Worm (Caenorhabditis elegans): ENCODE results near the gene F42F12.11.

The F42F12.11 gene

ce11 chrX:12362951-12363486 is 16.2 kb downstream of the F42F12.11 start (continued):
- TF ChIP-seq dve-1 (tag; optimal IDR thresholded peaks at IDR 0.05; ENCODE audit: insufficient read depth): peak; percentile 100
- TF ChIP-seq unc-39 (tag; optimal IDR thresholded peaks at IDR 0.05): peak; percentile 38
- TF ChIP-seq ceh-28 (tag; optimal IDR thresholded peaks at IDR 0.05): peak; percentile 98
- peak; percentile 83 for TF ChIP-seq mxl-2 (GFP tag; conservative IDR thresholded peaks at IDR 0.05)
- TF ChIP-seq snpc-1.2 (GFP tag; IDR thresholded peaks at IDR 0.05): no peak
- TF ChIP-seq nhr-111 (GFP tag; optimal IDR thresholded peaks at IDR 0.05): no peak
- peak; percentile 99 for TF ChIP-seq hmg-1.1 (GFP tag; IDR thresholded peaks at IDR 0.05)
- no peak for TF ChIP-seq lim-7 (GFP tag; IDR thresholded peaks at IDR 0.05)
- TF ChIP-seq pha-4 (GFP tag; IDR thresholded peaks at IDR 0.05): peak; percentile 96
- peak; percentile 95 for TF ChIP-seq pha-4 (tag; optimal IDR thresholded peaks at IDR 0.05)
- TF ChIP-seq lin-39 (tag; optimal IDR thresholded peaks at IDR 0.05): peak; percentile 92
- no peak for TF ChIP-seq zip-11 (GFP tag; IDR thresholded peaks at IDR 0.05)
- TF ChIP-seq R02D3.7 (tag; optimal IDR thresholded peaks at IDR 0.05): peak; percentile 32
- peak; percentile 9 for TF ChIP-seq daf-12 (tag; optimal IDR thresholded peaks at IDR 0.05)
- TF ChIP-seq lsy-2 (tag; optimal IDR thresholded peaks at IDR 0.05): peak; percentile 94 to 97
- 0 out of 2 replicates have a peak, but pooled peaks have one; percentile 32 for TF ChIP-seq ceh-44 (GFP tag; IDR thresholded peaks at IDR 0.05)
- no peak for TF ChIP-seq F26F4.8 (GFP tag; conservative IDR thresholded peaks at IDR 0.05)
- peak; percentile 96 for TF ChIP-seq hlh-11 (tag; optimal IDR thresholded peaks at IDR 0.05)
- peak; percentile 96 for TF ChIP-seq tra-1 (GFP tag; IDR thresholded peaks at IDR 0.05)
- TF ChIP-seq nhr-48 (tag; optimal IDR thresholded peaks at IDR 0.05): peak; percentile 97
- TF ChIP-seq lin-38 (GFP tag; IDR thresholded peaks at IDR 0.05): peak; percentile 84
- peak; percentile 100 for TF ChIP-seq fkh-10 (GFP tag; optimal IDR thresholded peaks at IDR 0.05)
- peak; percentile 93; the same call in 1 of the 2 replicates for TF ChIP-seq php-3 (GFP tag; IDR thresholded peaks at IDR 0.05)
- no peak for TF ChIP-seq aly-2 (tag; optimal IDR thresholded peaks at IDR 0.05)
- peak; percentile 98 for TF ChIP-seq F37D6.2 (tag; optimal IDR thresholded peaks at IDR 0.05)
- TF ChIP-seq F10B5.3 (tag; optimal IDR thresholded peaks at IDR 0.05): peak; percentile 95
- TF ChIP-seq lin-15B (tag; optimal IDR thresholded peaks at IDR 0.05): peak; percentile 13
- peak; percentile 91 for TF ChIP-seq nhr-28 (tag; optimal IDR thresholded peaks at IDR 0.05)
- TF ChIP-seq cey-2 (tag; optimal IDR thresholded peaks at IDR 0.05; ENCODE audit: borderline replicate concordance, insufficient read depth): peak; percentile 86
- TF ChIP-seq T26A8.4 (GFP tag; IDR thresholded peaks at IDR 0.05): peak; percentile 99
- TF ChIP-seq nhr-11 (tag; optimal IDR thresholded peaks at IDR 0.05): peak; percentile 97
- peak; percentile 98 for TF ChIP-seq duxl-1 (tag; optimal IDR thresholded peaks at IDR 0.05; ENCODE audit: poor library complexity)
- TF ChIP-seq lin-13 (GFP tag; optimal IDR thresholded peaks at IDR 0.05): peak; percentile 96
- peak; percentile 83; the same call in 1 of the 2 replicates for TF ChIP-seq ZK337.2 (GFP tag; IDR thresholded peaks at IDR 0.05)
- peak; percentile 99 for TF ChIP-seq rbr-2 (tag; optimal IDR thresholded peaks at IDR 0.05)
- peak; percentile 50 for TF ChIP-seq snpc-4 (tag; optimal IDR thresholded peaks at IDR 0.05)
- TF ChIP-seq Y105C5A.15 (GFP tag; IDR thresholded peaks at IDR 0.05): peak; percentile 70; the same call in 1 of the 2 replicates
- peak; percentile 91 for TF ChIP-seq spr-3 (GFP tag; optimal IDR thresholded peaks at IDR 0.05)

- no peak for TF ChIP-seq zag-1 (tag; optimal IDR thresholded peaks at IDR 0.05)
- no peak for TF ChIP-seq ceh-32 (tag; optimal IDR thresholded peaks at IDR 0.05; ENCODE audit: poor library complexity)
- TF ChIP-seq dmd-8 (GFP tag; IDR thresholded peaks at IDR 0.05): no peak
- TF ChIP-seq aly-2 (tag; optimal IDR thresholded peaks at IDR 0.05): no peak
- TF ChIP-seq lin-38 (GFP tag; IDR thresholded peaks at IDR 0.05): no peak
- TF ChIP-seq skn-1 (tag; optimal IDR thresholded peaks at IDR 0.05): no peak
- no peak for TF ChIP-seq mxl-2 (GFP tag; conservative IDR thresholded peaks at IDR 0.05)
- no peak for TF ChIP-seq Y105C5A.15 (GFP tag; IDR thresholded peaks at IDR 0.05)
These were observed 18.0 kb downstream of the F42F12.11 start, which contains the start of gene F19H6.5 for ce11 chrX:12364804-12365203. Gene F19H6.5 (minus strand): TSS chrX:12364904.

All from whole organism, L4 larva.